Worm (Caenorhabditis elegans): ENCODE results near the gene C47D12.5.

C47D12.5 gene

DNA sequence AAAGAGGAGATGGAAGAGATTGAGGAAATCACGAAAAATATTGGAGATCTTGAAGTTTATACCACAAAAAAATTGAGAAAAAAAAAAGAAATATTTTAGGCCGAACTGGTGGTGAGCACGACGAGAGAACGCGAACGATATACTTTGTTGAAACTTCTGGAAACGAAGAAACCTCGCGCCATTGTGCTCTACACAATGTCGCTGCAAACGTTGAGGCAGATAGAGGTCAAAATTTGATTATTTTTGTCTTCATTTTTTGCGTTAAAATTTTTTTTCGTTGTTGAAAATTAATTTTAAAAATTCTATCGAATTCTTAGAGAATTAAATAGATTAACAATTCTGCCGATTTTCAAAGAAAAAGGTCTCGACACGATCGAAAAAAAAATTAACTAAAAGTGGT is 15.6 kb upstream of the C47D12.5 start:
- TF ChIP-seq ceh-16 (tag; optimal IDR thresholded peaks at IDR 0.05): no peak
- TF ChIP-seq ztf-4 (tag; optimal IDR thresholded peaks at IDR 0.05): no peak
- TF ChIP-seq mab-5 (tag; optimal IDR thresholded peaks at IDR 0.05): no peak
- no peak for TF ChIP-seq blmp-1 (tag; optimal IDR thresholded peaks at IDR 0.05; ENCODE audit: insufficient read depth)
- no peak for TF ChIP-seq R02D3.7 (tag; optimal IDR thresholded peaks at IDR 0.05)
- no peak for TF ChIP-seq nhr-21 (tag; optimal IDR thresholded peaks at IDR 0.05)
- no peak for TF ChIP-seq peb-1 (tag; optimal IDR thresholded peaks at IDR 0.05)
- no peak for TF ChIP-seq ama-1 (optimal IDR thresholded peaks at IDR 0.05)
- TF ChIP-seq fos-1 (tag; optimal IDR thresholded peaks at IDR 0.05): no peak
- TF ChIP-seq nhr-129 (tag; optimal IDR thresholded peaks at IDR 0.05): no peak
- no peak for TF ChIP-seq sem-4 (tag; optimal IDR thresholded peaks at IDR 0.05)
- TF ChIP-seq nhr-23 (tag; optimal IDR thresholded peaks at IDR 0.05): no peak
- TF ChIP-seq unc-62 (GFP tag; optimal IDR thresholded peaks at IDR 0.05): no peak
- TF ChIP-seq nhr-237 (tag; optimal IDR thresholded peaks at IDR 0.05): no peak
- TF ChIP-seq elt-3 (tag; optimal IDR thresholded peaks at IDR 0.05): no peak
- TF ChIP-seq egl-27 (tag; optimal IDR thresholded peaks at IDR 0.05): no peak
- no peak for TF ChIP-seq unc-55 (GFP tag; optimal IDR thresholded peaks at IDR 0.05)
- no peak for TF ChIP-seq skn-1 (tag; optimal IDR thresholded peaks at IDR 0.05)
- no peak for TF ChIP-seq gmeb-1 (tag; optimal IDR thresholded peaks at IDR 0.05)
- no peak for TF ChIP-seq nhr-12 (tag; optimal IDR thresholded peaks at IDR 0.05)

DNA sequence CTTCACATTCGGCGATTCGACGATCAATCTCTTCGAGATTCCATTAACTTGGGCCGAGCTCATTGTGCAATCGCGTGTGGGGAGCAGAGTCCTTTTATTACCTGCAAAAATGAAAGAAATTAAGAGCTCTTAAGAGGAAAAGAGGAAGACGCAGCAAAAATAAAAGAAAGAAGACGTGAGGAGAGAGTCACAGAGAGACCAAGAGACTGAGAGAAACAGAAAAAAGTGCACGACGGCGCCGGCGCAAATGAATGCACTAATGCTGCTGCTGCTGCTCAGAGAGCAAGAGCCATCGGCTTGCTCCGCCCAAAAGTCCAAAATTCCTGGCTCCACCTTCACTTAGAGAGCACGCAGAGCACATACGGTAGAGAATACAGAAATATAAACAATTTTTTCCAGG is 15.1 kb upstream of the C47D12.5 start, which contains the start of gene inos-1:
Gene inos-1, minus strand, starts transcription at position 101 of the 400 bp plus-strand sequence.
- TF ChIP-seq unc-55 (GFP tag; optimal IDR thresholded peaks at IDR 0.05) (peak; percentile 8), zag-1 (tag; optimal IDR thresholded peaks at IDR 0.05) (no peak), alr-1 (tag; optimal IDR thresholded peaks at IDR 0.05) (no peak), ceh-82 (tag; optimal IDR thresholded peaks at IDR 0.05) (no peak), elt-1 (tag; optimal IDR thresholded peaks at IDR 0.05) (no peak), mab-5 (tag; optimal IDR thresholded peaks at IDR 0.05) (no peak), sem-4 (tag; optimal IDR thresholded peaks at IDR 0.05) (no peak), elt-3 (tag; optimal IDR thresholded peaks at IDR 0.05) (no peak)

ce11 chrII:11695945-11696270 is 10.8 kb upstream of the C47D12.5 start, which contains the start of gene xpf-1:
TSS of gene xpf-1 (plus strand) at chrII:11696171.
- TF ChIP-seq nhr-6 (tag; optimal IDR thresholded peaks at IDR 0.05): no peak

DNA sequence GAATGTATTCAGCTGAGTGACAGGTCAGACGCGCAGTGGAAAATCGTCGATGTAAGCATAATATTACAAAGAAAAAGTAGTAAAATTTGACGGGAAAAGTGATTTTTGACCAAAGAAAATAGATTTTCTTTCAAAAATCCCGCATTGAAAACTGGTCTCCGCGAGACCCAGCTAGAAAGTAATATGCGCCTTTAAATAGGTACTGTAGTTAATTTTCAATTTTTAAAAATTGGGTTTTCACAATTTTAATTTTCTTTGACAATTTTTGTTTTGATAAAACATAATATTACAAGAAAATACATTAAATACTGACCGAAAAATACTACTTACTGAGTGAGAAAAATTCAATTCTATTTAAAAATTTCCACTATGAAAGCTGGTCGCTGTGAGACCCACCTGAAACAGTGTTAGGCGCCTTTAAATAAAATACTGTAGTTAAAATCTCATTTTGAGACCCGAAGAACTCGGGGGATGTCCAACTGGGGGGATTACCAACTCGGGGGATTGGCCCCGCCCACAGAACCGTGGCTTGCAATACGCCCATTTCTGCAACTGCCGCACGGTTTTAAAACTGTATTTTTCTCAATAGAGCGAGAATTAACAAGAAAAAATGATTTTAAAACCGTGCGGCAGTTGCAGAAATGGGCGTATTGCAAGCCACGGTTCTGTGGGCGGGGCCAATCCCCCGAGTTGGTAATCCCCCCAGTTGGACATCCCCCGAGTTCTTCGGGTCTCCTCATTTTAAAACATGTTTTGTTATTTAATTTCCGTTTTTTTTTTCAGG is 10.3 kb upstream of the C47D12.5 start, which contains the start of gene tars-1:
Gene tars-1, minus strand, starts transcription at position 497 of the 784 bp plus-strand sequence.
- peak; percentile 3 for TF ChIP-seq sma-3 (GFP tag; optimal IDR thresholded peaks at IDR 0.05)

ce11 chrII:11694432-11694831 is 9.4 kb upstream of the C47D12.5 start:
- TF ChIP-seq C34F6.9 (tag; optimal IDR thresholded peaks at IDR 0.05) (peak; percentile 44), gmeb-1 (tag; optimal IDR thresholded peaks at IDR 0.05) (peak; percentile 16), lsy-2 (tag; optimal IDR thresholded peaks at IDR 0.05) (peak in 1 of 2 experiments; percentile 56), R02D3.7 (tag; optimal IDR thresholded peaks at IDR 0.05) (no peak), crh-2 (tag; optimal IDR thresholded peaks at IDR 0.05) (peak; percentile 27), fos-1 (tag; optimal IDR thresholded peaks at IDR 0.05) (peak; percentile 2), nhr-25 (tag; optimal IDR thresholded peaks at IDR 0.05) (peak; percentile 8), nhr-129 (tag; optimal IDR thresholded peaks at IDR 0.05) (peak; percentile 42), mbf-1 (tag; optimal IDR thresholded peaks at IDR 0.05) (no peak), unc-55 (GFP tag; optimal IDR thresholded peaks at IDR 0.05) (peak; percentile 50), dmd-4 (tag; optimal IDR thresholded peaks at IDR 0.05) (no peak)

- TF ChIP-seq R02D3.7 (tag; optimal IDR thresholded peaks at IDR 0.05) (no peak), ama-1 (optimal IDR thresholded peaks at IDR 0.05) (no peak), lin-11 (tag; optimal IDR thresholded peaks at IDR 0.05) (no peak), ztf-4 (tag; optimal IDR thresholded peaks at IDR 0.05) (no peak), mbf-1 (tag; optimal IDR thresholded peaks at IDR 0.05) (no peak), nhr-25 (tag; optimal IDR thresholded peaks at IDR 0.05) (no peak), unc-62 (GFP tag; optimal IDR thresholded peaks at IDR 0.05) (no peak), fos-1 (tag; optimal IDR thresholded peaks at IDR 0.05) (no peak), sma-3 (GFP tag; optimal IDR thresholded peaks at IDR 0.05) (no peak), lin-13 (GFP tag; optimal IDR thresholded peaks at IDR 0.05) (no peak), nhr-21 (tag; optimal IDR thresholded peaks at IDR 0.05) (no peak), egl-27 (tag; optimal IDR thresholded peaks at IDR 0.05) (no peak), nhr-77 (tag; optimal IDR thresholded peaks at IDR 0.05) (no peak)
Measured at ce11 chrII:11690868-11691267, 5.8 kb upstream of the C47D12.5 start.
